Fruit fly (Drosophila melanogaster): ENCODE data around the gene CG4502.

CG4502 gene

dm6 chr2L:7239310-7239709 lies 35.2 kb upstream of the CG4502 start (continued):
- TF ChIP-seq CG9876 (GFP tag; optimal IDR thresholded peaks at IDR 0.05), result no peak
- no peak for TF ChIP-seq ken (GFP tag; IDR thresholded peaks at IDR 0.05)
- no peak for TF ChIP-seq tll (GFP tag; optimal IDR thresholded peaks at IDR 0.05)
- TF ChIP-seq h (optimal IDR thresholded peaks at IDR 0.05), result no peak
- no peak for TF ChIP-seq CG16813 (GFP tag; IDR thresholded peaks at IDR 0.05; ENCODE audit: partially characterized antibody)
- TF ChIP-seq NfI (GFP tag; optimal IDR thresholded peaks at IDR 0.05), result peak; percentile 25
- TF ChIP-seq p53 (GFP tag; optimal IDR thresholded peaks at IDR 0.05), result no peak
- TF ChIP-seq CG1603 (tag; optimal IDR thresholded peaks at IDR 0.05), result no peak
- TF ChIP-seq disco-r (GFP tag; optimal IDR thresholded peaks at IDR 0.05), result no peak
- TF ChIP-seq ERR (GFP tag; optimal IDR thresholded peaks at IDR 0.05), result peak; percentile 38
- no peak for TF ChIP-seq CG12391 (tag; optimal IDR thresholded peaks at IDR 0.05)
- TF ChIP-seq CG7786 (GFP tag; optimal IDR thresholded peaks at IDR 0.05), result no peak
- no peak for TF ChIP-seq Ets97D (GFP tag; optimal IDR thresholded peaks at IDR 0.05)
- TF ChIP-seq CG15601 (tag; optimal IDR thresholded peaks at IDR 0.05), result no peak
- no peak for TF ChIP-seq CG15479 (GFP tag; optimal IDR thresholded peaks at IDR 0.05)
- TF ChIP-seq YL-1 (GFP tag; optimal IDR thresholded peaks at IDR 0.05), result no peak
- TF ChIP-seq CG4707 (GFP tag; optimal IDR thresholded peaks at IDR 0.05), result no peak
- no peak for TF ChIP-seq CG3163 (GFP tag; optimal IDR thresholded peaks at IDR 0.05)
- no peak for TF ChIP-seq Hr51 (GFP tag; optimal IDR thresholded peaks at IDR 0.05)
- no peak for TF ChIP-seq inv (GFP tag; IDR thresholded peaks at IDR 0.05; ENCODE audit: partially characterized antibody)
- no peak for TF ChIP-seq nmo (GFP tag; optimal IDR thresholded peaks at IDR 0.05)
- no peak for TF ChIP-seq Six4 (GFP tag; optimal IDR thresholded peaks at IDR 0.05)
- no peak for TF ChIP-seq CG1602 (GFP tag; optimal IDR thresholded peaks at IDR 0.05)
- no peak for TF ChIP-seq peb (GFP tag; IDR thresholded peaks at IDR 0.05)
- peak; percentile 28 for TF ChIP-seq CG12769 (tag; optimal IDR thresholded peaks at IDR 0.05)
- TF ChIP-seq psq (GFP tag; optimal IDR thresholded peaks at IDR 0.05), result no peak
- no peak for TF ChIP-seq CG14050 (GFP tag; IDR thresholded peaks at IDR 0.05)
- TF ChIP-seq CG12942 (GFP tag; optimal IDR thresholded peaks at IDR 0.05), result no peak
- TF ChIP-seq CG5245 (GFP tag; optimal IDR thresholded peaks at IDR 0.05), result no peak
- no peak for TF ChIP-seq Dip2 (GFP tag; IDR thresholded peaks at IDR 0.05)
- TF ChIP-seq CG11695 (GFP tag; IDR thresholded peaks at IDR 0.05), result peak; percentile 68; the same call in 2 of the 3 replicates
- peak; percentile 41 for TF ChIP-seq CG10543 (GFP tag; optimal IDR thresholded peaks at IDR 0.05)
- no peak for TF ChIP-seq Neu2 (GFP tag; optimal IDR thresholded peaks at IDR 0.05; ENCODE audit: borderline replicate concordance)
- peak; percentile 32 for TF ChIP-seq CG12071 (GFP tag; optimal IDR thresholded peaks at IDR 0.05)
- TF ChIP-seq kah (GFP tag; optimal IDR thresholded peaks at IDR 0.05), result no peak
- TF ChIP-seq croc (GFP tag; conservative IDR thresholded peaks at IDR 0.05), result no peak
- TF ChIP-seq MESR4 (GFP tag; optimal IDR thresholded peaks at IDR 0.05), result no peak
- TF ChIP-seq stwl (tag; optimal IDR thresholded peaks at IDR 0.05), result no peak
- TF ChIP-seq CG9437 (GFP tag; optimal IDR thresholded peaks at IDR 0.05), result no peak
- no peak for TF ChIP-seq CG14860 (GFP tag; IDR thresholded peaks at IDR 0.05; ENCODE audit: partially characterized antibody)
- no peak for TF ChIP-seq jigr1 (GFP tag; IDR thresholded peaks at IDR 0.05)
- TF ChIP-seq sr (GFP tag; IDR thresholded peaks at IDR 0.05), result no peak
- no peak for TF ChIP-seq CG12299 (tag; optimal IDR thresholded peaks at IDR 0.05)
- TF ChIP-seq CG7987 (GFP tag; optimal IDR thresholded peaks at IDR 0.05), result peak; percentile 53
- no peak for TF ChIP-seq CG18619 (GFP tag; optimal IDR thresholded peaks at IDR 0.05)
- no peak for TF ChIP-seq CG11085 (GFP tag; IDR thresholded peaks at IDR 0.05)
- no peak for TF ChIP-seq toy (GFP tag; IDR thresholded peaks at IDR 0.05)
- no peak for TF ChIP-seq H15 (GFP tag; IDR thresholded peaks at IDR 0.05)
- peak; percentile 33 for TF ChIP-seq CG1647 (GFP tag; optimal IDR thresholded peaks at IDR 0.05)
- no peak for TF ChIP-seq cas (GFP tag; IDR thresholded peaks at IDR 0.05)
- no peak for TF ChIP-seq CTCF (GFP tag; optimal IDR thresholded peaks at IDR 0.05)
- TF ChIP-seq Dp (GFP tag; optimal IDR thresholded peaks at IDR 0.05), result no peak
